Fruit fly (Drosophila melanogaster) whole organism, wandering third instar larva: ENCODE results near the gene Nrx-IV.

Source experiments
- GATAd ChIP-seq: sonication (Bioruptor generic); optimal IDR thresholded peaks from 2 replicates; lab custom pipeline; 2016; ENCODE audit warnings: missing biosample characterization, missing genetic modification characterization
- HLH106 ChIP-seq: fragments of 200-800 bp; optimal IDR thresholded peaks from 3 replicates; lab custom pipeline; 2019; ENCODE audit warnings: missing biosample characterization, mild to moderate bottlenecking, missing genetic modification characterization, moderate library complexity
- Mio ChIP-seq: sonication (Bioruptor generic); optimal IDR thresholded peaks from 2 replicates; lab custom pipeline; 2016; ENCODE audit warnings: missing biosample characterization, missing genetic modification characterization
- Myc ChIP-seq: fragments of >200 bp; optimal IDR thresholded peaks from 2 replicates; lab custom pipeline; 2017
- Vsx2 ChIP-seq: fragments of 200-300, 225-300 bp; sonication (Bioruptor generic); optimal IDR thresholded peaks from 2 replicates; lab custom pipeline; 2018; ENCODE audit warnings: missing biosample characterization, missing genetic modification characterization; ENCODE audit not compliant: partially characterized antibody
- br ChIP-seq: fragments of 200-800 bp; sonication (Bioruptor generic); optimal IDR thresholded peaks from 2 replicates; lab custom pipeline; 2016; ENCODE audit warnings: missing biosample characterization, missing genetic modification characterization
- dmrt93B ChIP-seq: fragments of 200-800 bp; sonication (Bioruptor generic); optimal IDR thresholded peaks from 2 replicates; lab custom pipeline; 2018; ENCODE audit warnings: missing biosample characterization, mild to moderate bottlenecking, missing genetic modification characterization
- dsf ChIP-seq: sonication (Bioruptor generic); optimal IDR thresholded peaks from 2 replicates; lab custom pipeline; 2016; ENCODE audit warnings: missing biosample characterization, missing genetic modification characterization, borderline replicate concordance
- lola ChIP-seq: fragments of >200 bp; optimal IDR thresholded peaks from 2 replicates; lab custom pipeline; 2017; ENCODE audit warnings: missing biosample characterization, missing genetic modification characterization
- pan ChIP-seq: fragments of >200 bp; optimal IDR thresholded peaks from 2 replicates; lab custom pipeline; 2017
- psq ChIP-seq: fragments of 200-800 bp; sonication (Bioruptor generic); optimal IDR thresholded peaks from 3 replicates; lab custom pipeline; 2017; ENCODE audit warnings: missing biosample characterization, mild to moderate bottlenecking, missing genetic modification characterization, moderate library complexity

DNA sequence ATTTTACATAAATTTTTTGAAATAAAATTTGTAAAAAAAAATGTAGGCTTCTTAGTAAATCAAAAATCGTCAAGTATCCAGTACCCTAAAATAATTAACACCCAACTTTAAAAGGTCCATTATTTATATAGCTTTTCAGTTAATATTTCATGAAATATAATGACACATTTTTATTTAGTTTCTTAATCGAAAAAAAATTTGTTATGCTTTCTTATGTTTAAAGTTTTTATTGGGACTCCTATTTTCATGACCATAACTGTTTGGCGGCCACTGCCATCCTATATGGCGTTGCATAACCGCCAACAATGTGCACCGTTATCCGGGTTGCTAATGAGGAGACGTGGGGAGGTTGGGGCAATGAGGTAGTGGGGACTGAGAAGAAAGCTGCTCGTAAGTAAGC is 37.8 kb upstream of the Nrx-IV start:
- TF ChIP-seq psq (GFP tag; lab: Kevin White, UChicago) (no peak), dmrt93B (GFP tag; lab: Kevin White, UChicago) (no peak), br (GFP tag; lab: Kevin White, UChicago) (no peak), pan (no peak), HLH106 (tag; lab: Kevin White, UChicago) (no peak), dsf (GFP tag; lab: Kevin White, UChicago) (no peak), Myc (lab: Kevin White, UChicago) (no peak), Vsx2 (GFP tag; lab: Kevin White, UChicago) (no peak), lola (GFP tag; lab: Kevin White, UChicago) (no peak), GATAd (GFP tag; lab: Kevin White, UChicago) (no peak), Mio (no peak)
